Worm (Caenorhabditis elegans): Measurements from ENCODE around the gene nas-14.

Gene nas-14

ce11 chrIV:13197282-13197681, 26.9 kb downstream of the nas-14 start, which contains the start of gene C48D1.1:
Gene C48D1.1 (minus strand): TSS chrIV:13197382.
- no peak for TF ChIP-seq ceh-43 (GFP tag; optimal IDR thresholded peaks at IDR 0.05)

DNA sequence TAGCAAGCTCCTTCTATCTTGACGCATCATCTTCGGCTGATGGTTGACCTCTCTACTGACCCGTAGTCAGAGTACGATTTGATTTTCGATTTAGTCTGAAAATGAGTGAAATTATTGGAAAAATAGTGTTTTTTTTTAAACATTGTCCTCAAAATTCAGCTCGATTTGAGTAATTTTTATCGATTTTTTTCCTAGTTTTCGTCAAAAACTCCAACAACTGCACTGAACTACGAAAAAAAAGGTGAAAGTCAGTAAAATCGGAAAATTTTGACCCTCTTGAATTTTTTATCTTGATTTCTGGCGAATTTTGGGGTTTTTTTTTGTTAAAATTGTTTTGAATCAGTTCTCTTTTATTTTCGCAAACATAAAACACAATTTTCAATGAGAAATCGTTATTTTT, 33.7 kb downstream of the nas-14 start, which contains the start of gene ced-3:
ced-3 (minus strand) TSS at position 101 of the 400 bp plus-strand sequence.
- TF ChIP-seq lin-32 (GFP tag; optimal IDR thresholded peaks at IDR 0.05) (no peak), ceh-43 (GFP tag; optimal IDR thresholded peaks at IDR 0.05) (no peak), mep-1 (tag; optimal IDR thresholded peaks at IDR 0.05) (no peak)

DNA sequence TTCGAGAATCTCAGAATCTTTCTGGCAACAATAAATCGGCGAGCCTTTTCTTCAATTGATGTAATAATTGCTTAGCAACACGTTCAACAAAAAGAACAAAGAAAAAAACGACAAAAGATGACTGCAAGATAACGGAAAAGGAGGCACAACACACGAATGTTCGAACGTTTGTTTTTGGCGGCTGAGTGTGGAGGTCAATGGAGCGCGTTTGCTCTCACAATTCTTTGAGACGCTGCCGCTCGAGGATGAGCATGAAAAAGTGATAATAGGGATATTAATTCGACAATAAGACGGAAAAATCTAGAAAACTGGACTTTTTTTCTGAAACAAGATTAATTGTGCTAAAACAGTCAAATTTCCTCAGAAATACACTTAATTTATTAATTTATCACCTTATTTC, 35.5 kb downstream of the nas-14 start:
- TF ChIP-seq lin-13 (tag; optimal IDR thresholded peaks at IDR 0.05) = no peak
- peak; percentile 46 for TF ChIP-seq ceh-39 (tag; optimal IDR thresholded peaks at IDR 0.05)
- TF ChIP-seq elt-1 (tag; optimal IDR thresholded peaks at IDR 0.05; ENCODE audit: borderline replicate concordance, insufficient read depth) = peak; percentile 25
- TF ChIP-seq lsy-2 (tag; optimal IDR thresholded peaks at IDR 0.05) = peak; percentile 12
- no peak for TF ChIP-seq bed-3 (GFP tag; optimal IDR thresholded peaks at IDR 0.05)

DNA sequence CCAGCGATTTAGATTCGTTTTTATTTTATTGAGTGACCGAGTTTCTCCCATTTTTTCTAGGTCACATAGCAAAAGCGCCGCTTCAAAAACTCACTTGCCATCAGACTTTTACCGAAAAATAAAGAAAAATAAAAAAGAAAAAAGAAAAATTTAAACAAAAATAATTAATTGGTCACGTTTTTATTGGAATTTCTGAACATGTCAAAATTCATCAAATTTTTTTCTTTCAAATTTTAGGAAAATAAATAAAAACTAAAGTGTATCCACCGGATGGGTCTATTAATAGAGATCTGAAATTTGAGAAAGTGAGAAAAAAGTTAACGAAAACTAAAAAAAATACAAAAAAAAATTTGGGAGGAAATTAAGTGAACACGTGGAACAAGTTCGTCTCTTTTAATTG, 39.2 kb downstream of the nas-14 start, which contains the start of gene C48D1.9:
C48D1.9 (minus strand) TSS at position 101 of the 400 bp plus-strand sequence.
- TF ChIP-seq zip-8 (tag; optimal IDR thresholded peaks at IDR 0.05) = no peak
- no peak for TF ChIP-seq bed-3 (GFP tag; optimal IDR thresholded peaks at IDR 0.05)
- TF ChIP-seq nhr-12 (tag; optimal IDR thresholded peaks at IDR 0.05) = no peak
- no peak for TF ChIP-seq ceh-39 (tag; optimal IDR thresholded peaks at IDR 0.05)
- TF ChIP-seq elt-1 (tag; optimal IDR thresholded peaks at IDR 0.05; ENCODE audit: borderline replicate concordance, insufficient read depth) = no peak
- TF ChIP-seq nhr-237 (tag; optimal IDR thresholded peaks at IDR 0.05) = no peak
- TF ChIP-seq lsy-2 (tag; optimal IDR thresholded peaks at IDR 0.05) = no peak
- no peak for TF ChIP-seq blmp-1 (tag; optimal IDR thresholded peaks at IDR 0.05)
- no peak for TF ChIP-seq mab-5 (tag; optimal IDR thresholded peaks at IDR 0.05)
- TF ChIP-seq ceh-43 (GFP tag; optimal IDR thresholded peaks at IDR 0.05) = no peak
- TF ChIP-seq ztf-11 (tag; optimal IDR thresholded peaks at IDR 0.05) = no peak
- TF ChIP-seq elt-3 (tag; optimal IDR thresholded peaks at IDR 0.05) = no peak
- no peak for TF ChIP-seq unc-39 (tag; optimal IDR thresholded peaks at IDR 0.05)
- TF ChIP-seq lin-32 (GFP tag; optimal IDR thresholded peaks at IDR 0.05) = no peak
- TF ChIP-seq nhr-28 (tag; optimal IDR thresholded peaks at IDR 0.05) = no peak
- no peak for TF ChIP-seq nhr-76 (tag; optimal IDR thresholded peaks at IDR 0.05)

DNA sequence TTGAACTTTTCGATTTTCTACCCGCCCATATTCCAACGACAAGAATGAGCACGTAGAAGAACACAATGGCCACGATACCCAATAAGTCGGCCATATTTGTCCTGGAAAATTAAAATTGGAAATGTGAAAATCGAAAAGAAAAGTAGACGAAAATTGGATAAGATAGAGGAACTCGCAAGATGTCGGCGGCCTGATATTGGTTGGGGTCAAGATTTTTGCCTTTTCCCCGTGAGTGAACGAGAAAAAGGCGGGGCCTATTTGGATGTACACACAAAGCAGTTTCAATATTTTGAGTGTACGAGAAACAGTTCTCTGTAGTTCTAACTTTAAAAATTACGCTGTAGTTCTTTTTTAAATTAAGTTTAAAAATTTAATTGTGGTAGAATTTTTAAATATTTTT, 44.1 kb downstream of the nas-14 start, which contains the start of gene cho-1:
cho-1 (minus strand) TSS at position 101 of the 400 bp plus-strand sequence.
- TF ChIP-seq ces-1 (GFP tag; optimal IDR thresholded peaks at IDR 0.05) = no peak
- no peak for TF ChIP-seq nhr-2 (tag; optimal IDR thresholded peaks at IDR 0.05)
- TF ChIP-seq bed-3 (GFP tag; optimal IDR thresholded peaks at IDR 0.05) = no peak
- TF ChIP-seq mep-1 (tag; optimal IDR thresholded peaks at IDR 0.05) = no peak
- no peak for TF ChIP-seq ceh-83 (GFP tag; optimal IDR thresholded peaks at IDR 0.05)
- TF ChIP-seq hlh-1 (tag; optimal IDR thresholded peaks at IDR 0.05) = no peak
- no peak for TF ChIP-seq sem-2 (GFP tag; optimal IDR thresholded peaks at IDR 0.05)
- TF ChIP-seq nhr-28 (tag; optimal IDR thresholded peaks at IDR 0.05) = no peak
- no peak for TF ChIP-seq ztf-11 (tag; optimal IDR thresholded peaks at IDR 0.05)
- TF ChIP-seq mls-2 (tag; optimal IDR thresholded peaks at IDR 0.05) = no peak

ce11 chrIV:13220594-13220993, 50.3 kb downstream of the nas-14 start:
- TF ChIP-seq mls-2 (tag; optimal IDR thresholded peaks at IDR 0.05) = no peak
- peak; percentile 64 for TF ChIP-seq ces-1 (GFP tag; optimal IDR thresholded peaks at IDR 0.05)
- TF ChIP-seq nhr-12 (tag; optimal IDR thresholded peaks at IDR 0.05) = no peak

ce11 chrIV:13221657-13222056, 51.3 kb downstream of the nas-14 start, which contains the start of gene C48D1.5:
Gene C48D1.5 (plus strand): TSS chrIV:13221957.
- no peak for TF ChIP-seq nhr-2 (tag; optimal IDR thresholded peaks at IDR 0.05)
- no peak for TF ChIP-seq unc-39 (tag; optimal IDR thresholded peaks at IDR 0.05)
- TF ChIP-seq elt-3 (tag; optimal IDR thresholded peaks at IDR 0.05) = no peak
- TF ChIP-seq ham-2 (GFP tag; optimal IDR thresholded peaks at IDR 0.05) = no peak
- no peak for TF ChIP-seq ztf-11 (tag; optimal IDR thresholded peaks at IDR 0.05)
- no peak for TF ChIP-seq nhr-28 (tag; optimal IDR thresholded peaks at IDR 0.05)
